Worm (Caenorhabditis elegans) whole organism, mixed stage, embryonic: ENCODE data around the gene gcy-37.

ENCODE experiments used
- M03D4.4 ChIP-seq: sonication (generic microtip); optimal IDR thresholded peaks from 2 replicates; lab custom pipeline; 2017; ENCODE audit warnings: mild to moderate bottlenecking, missing genetic modification characterization, missing compliant biosample characterization
- bed-3 ChIP-seq: fragments of 200-800 bp; sonication (Bioruptor generic); optimal IDR thresholded peaks from 3 replicates; lab custom pipeline; 2018; ENCODE audit warnings: mild to moderate bottlenecking, missing genetic modification characterization, moderate library complexity, missing compliant biosample characterization
- blmp-1 ChIP-seq: fragments of 150-350 bp; optimal IDR thresholded peaks from 2 replicates; lab custom pipeline; 2014; ENCODE audit warnings: missing biosample characterization, missing genetic modification characterization
- ceh-39 ChIP-seq: fragments of 150-350 bp; optimal IDR thresholded peaks from 2 replicates; lab custom pipeline; 2014; ENCODE audit warnings: missing biosample characterization, missing genetic modification characterization
- ceh-43 ChIP-seq: fragments of 200-800 bp; sonication (Bioruptor generic); optimal IDR thresholded peaks from 2 replicates; lab custom pipeline; 2018; ENCODE audit warnings: mild to moderate bottlenecking, missing genetic modification characterization, moderate library complexity, missing compliant biosample characterization
- ceh-83 ChIP-seq: fragments of 200-800 bp; sonication (Bioruptor generic); optimal IDR thresholded peaks from 2 replicates; lab custom pipeline; 2018; ENCODE audit warnings: mild to moderate bottlenecking, missing genetic modification characterization, missing compliant biosample characterization
- cnd-1 ChIP-seq: fragments of 200-800 bp; sonication (Bioruptor generic); optimal IDR thresholded peaks from 2 replicates; lab custom pipeline; 2018; ENCODE audit warnings: mild to moderate bottlenecking, missing genetic modification characterization, missing compliant biosample characterization
- drap-1 ChIP-seq: fragments of 200-800 bp; sonication (Bioruptor generic); optimal IDR thresholded peaks from 3 replicates; lab custom pipeline; 2018; ENCODE audit warnings: mild to moderate bottlenecking, missing genetic modification characterization, missing compliant biosample characterization
- elt-1 ChIP-seq: sonication (generic microtip); optimal IDR thresholded peaks from 2 replicates; lab custom pipeline; 2017; ENCODE audit warnings: missing genetic modification characterization, mild to moderate bottlenecking, missing compliant biosample characterization, antibody characterized with exemption, moderate library complexity, borderline replicate concordance; ENCODE audit not compliant: insufficient read depth
- elt-3 ChIP-seq: fragments of 150-350 bp; optimal IDR thresholded peaks from 2 replicates; lab custom pipeline; 2014; ENCODE audit warnings: missing biosample characterization, missing genetic modification characterization
- flh-1 ChIP-seq: fragments of 200-800 bp; sonication (Bioruptor generic); optimal IDR thresholded peaks from 2 replicates; lab custom pipeline; 2018; ENCODE audit warnings: mild to moderate bottlenecking, missing genetic modification characterization, moderate library complexity, missing compliant biosample characterization
- ham-2 ChIP-seq: fragments of 200-800 bp; sonication (Bioruptor generic); optimal IDR thresholded peaks from 2 replicates; lab custom pipeline; 2018; ENCODE audit warnings: mild to moderate bottlenecking, missing genetic modification characterization, missing compliant biosample characterization
- hlh-1 ChIP-seq: fragments of 150-350 bp; optimal IDR thresholded peaks from 2 replicates; lab custom pipeline; 2014; ENCODE audit warnings: missing biosample characterization, missing genetic modification reagents, missing genetic modification characterization
- lin-13 ChIP-seq: fragments of 150-350 bp; optimal IDR thresholded peaks from 2 replicates; lab custom pipeline; 2014; ENCODE audit warnings: missing biosample characterization, missing genetic modification characterization
- lin-32 ChIP-seq: fragments of 200-800 bp; sonication (Bioruptor generic); optimal IDR thresholded peaks from 2 replicates; lab custom pipeline; 2018; ENCODE audit warnings: mild to moderate bottlenecking, missing genetic modification characterization, missing compliant biosample characterization
- mab-5 ChIP-seq: fragments of 150-350 bp; optimal IDR thresholded peaks from 2 replicates; lab custom pipeline; 2014; ENCODE audit warnings: missing biosample characterization, missing genetic modification characterization
- mep-1 ChIP-seq: fragments of 150-350 bp; optimal IDR thresholded peaks from 2 replicates; lab custom pipeline; 2017; ENCODE audit warnings: missing biosample characterization, missing genetic modification reagents, missing genetic modification characterization, inconsistent platforms
- mls-2 ChIP-seq: sonication (generic microtip); optimal IDR thresholded peaks from 2 replicates; lab custom pipeline; 2016; ENCODE audit warnings: mild to moderate bottlenecking, missing genetic modification characterization, moderate library complexity, missing compliant biosample characterization
- nhr-12 ChIP-seq: fragments of 150-350 bp; optimal IDR thresholded peaks from 2 replicates; lab custom pipeline; 2014; ENCODE audit warnings: missing biosample characterization, missing genetic modification characterization
- nhr-237 ChIP-seq: fragments of 150-350 bp; optimal IDR thresholded peaks from 2 replicates; lab custom pipeline; 2014; ENCODE audit warnings: missing biosample characterization, missing genetic modification characterization
- nhr-28 ChIP-seq: fragments of 150-350 bp; optimal IDR thresholded peaks from 2 replicates; lab custom pipeline; 2014; ENCODE audit warnings: missing biosample characterization, missing genetic modification characterization
- nhr-76 ChIP-seq: sonication (generic microtip); optimal IDR thresholded peaks from 2 replicates; lab custom pipeline; 2017; ENCODE audit warnings: missing biosample characterization, missing genetic modification characterization
- pha-4 ChIP-seq: fragments of 150-350 bp; optimal IDR thresholded peaks from 2 replicates; lab custom pipeline; 2018; ENCODE audit warnings: missing biosample characterization, missing genetic modification reagents, missing genetic modification characterization
- sptf-1 ChIP-seq: sonication (generic microtip); optimal IDR thresholded peaks from 2 replicates; lab custom pipeline; 2017; ENCODE audit warnings: mild to moderate bottlenecking, missing genetic modification characterization, moderate library complexity, missing compliant biosample characterization
- tbx-8 ChIP-seq: fragments of 200-800 bp; sonication (Bioruptor generic); optimal IDR thresholded peaks from 2 replicates; lab custom pipeline; 2018; ENCODE audit warnings: mild to moderate bottlenecking, missing genetic modification characterization, moderate library complexity, missing compliant biosample characterization
- unc-120 ChIP-seq: sonication (generic microtip); optimal IDR thresholded peaks from 2 replicates; lab custom pipeline; 2017; ENCODE audit warnings: missing genetic modification characterization, missing compliant biosample characterization; ENCODE audit not compliant: poor library complexity, severe bottlenecking
- unc-62 ChIP-seq: fragments of 150-350 bp; optimal IDR thresholded peaks from 2 replicates; lab custom pipeline; 2014; ENCODE audit warnings: missing biosample characterization, missing genetic modification reagents, missing genetic modification characterization
- zip-8 ChIP-seq: fragments of 150-350 bp; optimal IDR thresholded peaks from 2 replicates; lab custom pipeline; 2014; ENCODE audit warnings: missing biosample characterization, missing genetic modification characterization
- ztf-11 ChIP-seq: fragments of 150-350 bp; optimal IDR thresholded peaks from 2 replicates; lab custom pipeline; 2014; ENCODE audit warnings: missing biosample characterization, missing genetic modification characterization

Gene gcy-37

ce11 chrIV:2149247-2149756, 9.7 kb downstream of the gcy-37 start, which contains the start of gene C54E4.5:
C54E4.5 (minus strand) TSS chrIV:2149297.
- TF ChIP-seq cnd-1 (tag; lab: Kevin White, UChicago), result no peak
- peak; percentile 52 for TF ChIP-seq elt-1

- TF ChIP-seq drap-1 (no peak), ham-2 (GFP tag; lab: Kevin White, UChicago) (no peak), sptf-1 (tag; lab: Kevin White, UChicago) (no peak)
Observed at ce11 chrIV:2142320-2142719, 16.6 kb downstream of the gcy-37 start.

DNA sequence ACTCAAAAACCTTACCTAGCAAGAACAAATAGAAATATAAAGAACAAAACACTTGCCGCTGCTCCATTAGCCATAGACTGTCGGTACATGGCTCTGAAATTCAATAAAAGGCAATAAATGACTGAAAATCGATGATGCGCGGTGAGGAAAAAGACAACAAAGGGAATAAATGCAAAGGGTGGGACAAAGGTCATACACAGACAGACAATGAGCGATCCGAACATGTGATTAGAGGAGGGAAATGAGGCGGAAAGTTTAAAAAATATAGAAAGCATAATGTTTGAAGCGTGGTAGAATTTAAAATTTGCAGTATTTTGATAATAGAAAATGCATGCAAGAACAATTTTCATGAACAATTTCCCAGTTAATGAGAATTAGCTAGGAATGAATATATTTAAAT, 18.4 kb downstream of the gcy-37 start, which contains the start of gene C54E4.12:
Gene C54E4.12, minus strand, starts transcription at position 101 of the 400 bp plus-strand sequence.
- TF ChIP-seq sptf-1 (tag; lab: Kevin White, UChicago) (no peak), ceh-39 (tag; lab: Kevin White, UChicago) (no peak), mls-2 (tag; lab: Kevin White, UChicago) (no peak)

DNA sequence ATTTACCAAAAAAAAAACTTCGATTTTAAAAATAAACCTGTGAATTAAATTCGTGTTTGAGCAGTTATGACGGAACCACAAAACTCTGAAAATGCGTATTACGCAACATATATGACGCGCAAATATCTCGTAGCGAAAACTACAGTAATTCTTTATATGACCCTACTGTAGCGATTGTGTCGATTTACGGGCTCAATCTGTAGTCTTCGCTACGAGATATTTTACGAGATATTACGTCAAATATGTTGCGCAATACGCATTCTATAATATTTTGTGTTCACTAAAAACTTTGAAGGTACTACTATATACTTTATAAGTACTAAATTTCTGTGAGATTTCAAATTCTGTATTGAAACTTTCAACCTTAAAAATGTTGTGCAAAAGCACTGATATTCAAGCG, 21.5 kb downstream of the gcy-37 start:
- no peak for TF ChIP-seq unc-120 (tag; lab: Kevin White, UChicago)
- TF ChIP-seq nhr-237 (tag; lab: Kevin White, UChicago), result no peak
- TF ChIP-seq elt-3, result no peak
- TF ChIP-seq zip-8 (tag; lab: Kevin White, UChicago), result peak; percentile 95

DNA sequence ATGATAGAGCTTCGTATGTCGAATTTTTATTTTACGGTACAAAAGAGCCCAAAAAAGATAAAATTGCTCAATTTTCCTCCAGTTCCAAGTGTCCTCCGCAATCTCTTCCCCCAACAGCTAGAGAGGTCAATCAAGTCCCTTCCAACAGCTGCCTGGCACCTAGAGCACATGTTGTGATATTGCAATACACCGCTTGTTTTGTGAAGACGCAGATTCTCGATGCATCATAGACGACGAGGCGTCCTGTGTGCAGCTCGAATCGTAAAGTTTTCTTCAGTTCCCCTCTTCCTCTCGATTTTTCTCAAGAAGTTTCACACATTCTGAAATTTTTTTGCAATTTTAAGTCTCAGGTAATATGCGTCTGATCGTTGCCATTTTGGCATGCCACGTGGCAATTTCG, 22.4 kb downstream of the gcy-37 start, which contains the start of gene test-1:
Gene test-1, plus strand, starts transcription at position 345 of the 400 bp plus-strand sequence.
- TF ChIP-seq unc-120 (tag; lab: Kevin White, UChicago) (peak; percentile 9), hlh-1 (peak; percentile 99), ceh-39 (tag; lab: Kevin White, UChicago) (no peak), bed-3 (GFP tag; lab: Kevin White, UChicago) (no peak), ztf-11 (tag; lab: Kevin White, UChicago) (no peak), ceh-43 (GFP tag; lab: Kevin White, UChicago) (no peak), ceh-83 (GFP tag; lab: Kevin White, UChicago) (no peak), unc-62 (GFP tag; lab: Kevin White, UChicago) (peak; percentile 45), elt-1 (no peak), flh-1 (GFP tag; lab: Kevin White, UChicago) (no peak), drap-1 (no peak), nhr-237 (tag; lab: Kevin White, UChicago) (no peak), nhr-12 (tag; lab: Kevin White, UChicago) (no peak), mab-5 (tag; lab: Kevin White, UChicago) (no peak), lin-32 (peak; percentile 7), zip-8 (tag; lab: Kevin White, UChicago) (no peak), tbx-8 (no peak), elt-3 (no peak), nhr-28 (no peak), nhr-76 (no peak)

DNA sequence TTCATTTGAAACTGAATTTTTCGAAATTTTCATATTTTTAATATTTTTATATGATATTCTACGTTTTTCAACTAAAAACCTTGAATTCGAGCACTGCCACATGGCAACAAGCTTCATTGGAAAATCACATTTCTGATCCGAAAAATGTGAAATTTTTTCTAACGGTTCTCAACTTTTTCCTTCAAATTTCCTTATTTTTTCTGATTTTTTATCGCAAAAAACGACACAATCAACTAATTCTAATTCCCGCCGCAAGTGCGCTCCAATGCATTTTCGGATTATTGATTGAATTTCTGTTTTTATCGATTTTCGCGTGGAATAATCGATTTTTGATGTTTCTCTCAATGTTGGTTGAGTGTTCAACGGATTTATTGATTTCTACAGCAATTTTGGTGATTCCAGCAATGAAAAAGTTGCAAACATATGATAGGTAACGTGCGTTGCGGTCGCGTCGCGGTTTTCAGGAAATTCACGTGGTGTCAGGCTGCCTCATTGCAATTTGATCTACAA, 25.5 kb downstream of the gcy-37 start, which contains the start of gene C23H5.12:
Gene C23H5.12, plus strand, starts transcription at position 51 of the 510 bp plus-strand sequence.
- TF ChIP-seq tbx-8, result no peak
- no peak for TF ChIP-seq ceh-43 (GFP tag; lab: Kevin White, UChicago)
- no peak for TF ChIP-seq blmp-1 (tag; lab: Kevin White, UChicago)
- no peak for TF ChIP-seq M03D4.4 (tag; lab: Kevin White, UChicago)
- no peak for TF ChIP-seq pha-4 (tag; lab: Kevin White, UChicago)
- TF ChIP-seq zip-8 (tag; lab: Kevin White, UChicago), result no peak
- TF ChIP-seq sptf-1 (tag; lab: Kevin White, UChicago), result no peak
- no peak for TF ChIP-seq unc-120 (tag; lab: Kevin White, UChicago)
- TF ChIP-seq elt-1, result no peak
- no peak for TF ChIP-seq mls-2 (tag; lab: Kevin White, UChicago)
- TF ChIP-seq lin-13 (tag; lab: Kevin White, UChicago), result no peak
- no peak for TF ChIP-seq mep-1 (tag; lab: Kevin White, UChicago)
